Worm (Caenorhabditis elegans): ENCODE measurements around the gene fbxb-118.

Gene fbxb-118

DNA sequence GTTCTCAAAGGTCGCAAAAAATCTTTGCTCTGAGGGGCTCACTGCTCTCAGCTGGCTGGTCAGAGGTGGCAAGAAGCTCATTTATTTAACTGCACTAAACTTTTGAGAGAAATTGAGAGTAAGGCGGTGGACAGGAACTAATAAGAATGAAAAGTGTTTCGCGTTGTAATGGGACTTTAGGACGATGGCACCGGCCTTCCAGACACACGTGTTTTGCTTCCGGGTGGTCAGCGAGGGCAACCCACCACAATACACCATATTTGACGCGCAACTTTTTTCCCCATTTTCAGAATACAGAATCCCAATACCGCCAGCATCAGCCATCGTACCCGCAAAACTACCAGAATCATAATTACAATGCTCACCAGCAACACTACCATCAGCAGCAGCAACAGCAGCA, 23.8 kb downstream of the fbxb-118 start:
- TF ChIP-seq nhr-90 (tag; optimal IDR thresholded peaks at IDR 0.05) (no peak), F57C9.4 (tag; optimal IDR thresholded peaks at IDR 0.05) (no peak), ceh-91 (GFP tag; IDR thresholded peaks at IDR 0.05) (no peak), unc-62 (GFP tag; optimal IDR thresholded peaks at IDR 0.05) (no peak), lir-1 (GFP tag; conservative IDR thresholded peaks at IDR 0.05) (no peak), ZK185.1 (tag; optimal IDR thresholded peaks at IDR 0.05; ENCODE audit: poor library complexity, severe bottlenecking) (no peak), F22D6.2 (tag; optimal IDR thresholded peaks at IDR 0.05) (no peak), D2030.7 (GFP tag; IDR thresholded peaks at IDR 0.05) (no peak), die-1 (tag; optimal IDR thresholded peaks at IDR 0.05) (no peak), ccch-3 (GFP tag; optimal IDR thresholded peaks at IDR 0.05) (no peak), snpc-1.3 (tag; optimal IDR thresholded peaks at IDR 0.05; ENCODE audit: insufficient read depth) (no peak), egl-44 (GFP tag; IDR thresholded peaks at IDR 0.05) (no peak), dpl-1 (GFP tag; optimal IDR thresholded peaks at IDR 0.05) (no peak), hlh-12 (tag; optimal IDR thresholded peaks at IDR 0.05) (no peak), hrde-1 (tag; optimal IDR thresholded peaks at IDR 0.05; ENCODE audit: borderline replicate concordance) (no peak), Y67H2A.10 (GFP tag; conservative IDR thresholded peaks at IDR 0.05) (no peak), hlh-26 (GFP tag; conservative IDR thresholded peaks at IDR 0.05) (no peak), athp-1 (tag; optimal IDR thresholded peaks at IDR 0.05) (no peak)

DNA sequence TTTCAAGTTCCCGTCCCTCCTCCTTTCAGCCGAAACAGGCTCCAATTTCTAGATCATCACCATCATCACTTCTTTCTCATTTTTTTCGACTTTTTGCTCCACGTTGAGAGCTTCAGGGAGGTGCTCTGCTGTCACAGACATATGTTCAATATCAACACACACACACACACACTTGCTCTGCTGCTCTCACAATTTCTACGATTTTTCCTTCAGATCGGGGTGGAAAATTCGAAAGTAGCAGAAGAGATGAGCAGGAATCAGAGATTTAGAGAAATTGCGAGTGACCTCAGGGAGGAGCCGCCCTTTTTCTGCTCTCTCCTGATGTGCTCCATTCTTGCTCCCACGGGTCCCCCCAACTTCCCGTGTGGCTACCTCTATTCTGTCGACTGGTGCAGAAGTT, 25.4 kb downstream of the fbxb-118 start, which contains the start of gene pqn-48:
pqn-48 (plus strand) TSS at position 344 of the 400 bp plus-strand sequence.
- TF ChIP-seq nfyb-1 (GFP tag; IDR thresholded peaks at IDR 0.05) (no peak), zfh-2 (GFP tag; conservative IDR thresholded peaks at IDR 0.05) (peak; percentile 60; the same call in 1 of the 2 replicates)

DNA sequence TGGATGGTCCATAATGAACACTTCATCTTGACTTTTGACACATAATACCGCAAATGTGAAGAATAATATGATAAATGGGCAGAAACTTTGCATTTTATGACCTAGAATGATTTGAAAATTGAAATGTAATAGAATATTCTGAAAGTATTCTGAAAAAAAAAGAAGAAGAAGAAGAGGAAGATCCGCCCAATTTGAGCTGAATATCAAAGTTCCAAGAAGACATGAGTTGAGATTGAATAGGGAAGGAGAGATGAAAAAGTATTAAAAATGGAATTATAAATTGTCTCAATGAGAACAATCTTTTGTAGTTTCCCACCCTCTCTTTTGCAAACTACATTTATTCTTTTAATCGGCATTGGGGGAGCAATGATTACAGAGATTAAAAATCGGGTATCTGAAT, 31.6 kb downstream of the fbxb-118 start, which contains the start of gene K07D4.4:
K07D4.4 (minus strand) TSS at position 101 of the 400 bp plus-strand sequence.
- TF ChIP-seq dox-1 (GFP tag; IDR thresholded peaks at IDR 0.05) (no peak), lin-35 (GFP tag; optimal IDR thresholded peaks at IDR 0.05) (no peak), B0261.1 (tag; optimal IDR thresholded peaks at IDR 0.05) (no peak), nhr-179 (tag; optimal IDR thresholded peaks at IDR 0.05) (no peak), ZK185.1 (tag; optimal IDR thresholded peaks at IDR 0.05; ENCODE audit: poor library complexity, severe bottlenecking) (no peak), F37B4.10 (GFP tag; IDR thresholded peaks at IDR 0.05) (no peak), akir-1 (GFP tag; optimal IDR thresholded peaks at IDR 0.05) (no peak), lin-26 (GFP tag; IDR thresholded peaks at IDR 0.05) (no peak), attf-3 (GFP tag; conservative IDR thresholded peaks at IDR 0.05) (no peak), dpl-1 (GFP tag; optimal IDR thresholded peaks at IDR 0.05) (no peak), mcd-1 (GFP tag; IDR thresholded peaks at IDR 0.05) (no peak), nhr-80 (tag; optimal IDR thresholded peaks at IDR 0.05) (no peak), cebp-1 (GFP tag; IDR thresholded peaks at IDR 0.05) (no peak), cebp-1 (tag; optimal IDR thresholded peaks at IDR 0.05) (no peak), B0019.2 (GFP tag; conservative IDR thresholded peaks at IDR 0.05) (no peak), F55B11.4 (tag; optimal IDR thresholded peaks at IDR 0.05; ENCODE audit: borderline replicate concordance, insufficient read depth) (no peak), ztf-26 (tag; optimal IDR thresholded peaks at IDR 0.05) (no peak), rpc-1 (optimal IDR thresholded peaks at IDR 0.05) (no peak), rpc-1 (tag; optimal IDR thresholded peaks at IDR 0.05) (no peak), snpc-1.3 (tag; optimal IDR thresholded peaks at IDR 0.05; ENCODE audit: insufficient read depth) (no peak), B0336.3 (GFP tag; IDR thresholded peaks at IDR 0.05) (no peak)

All from whole organism, young adult.